Worm (Caenorhabditis elegans): ENCODE data around the gene skr-19.
A peak's percentile ranks its signal among the peaks of the same experiment; 100 is the strongest.

skr-19 gene

DNA sequence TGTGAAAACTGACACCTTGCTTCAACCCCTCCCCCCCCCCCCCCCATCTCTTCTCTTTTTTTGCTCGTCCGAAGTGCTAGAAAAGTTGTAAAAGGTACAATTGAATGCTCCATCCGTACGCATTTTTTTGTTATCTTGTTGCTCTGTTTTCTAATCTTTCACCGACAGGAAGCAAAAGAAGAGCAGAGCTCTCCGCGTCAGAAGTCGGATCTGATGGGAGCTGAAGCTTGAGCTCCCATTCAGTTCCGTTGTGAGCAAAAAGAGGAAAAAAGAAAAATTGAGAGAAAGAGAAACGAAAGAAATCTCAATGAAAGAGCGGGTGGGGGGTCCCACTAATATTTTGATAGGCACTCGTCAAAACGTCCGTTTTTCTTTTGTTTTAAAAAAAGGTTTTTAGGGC, 17.6 kb downstream of the skr-19 start:
- TF ChIP-seq unc-55 (GFP tag; optimal IDR thresholded peaks at IDR 0.05) (peak; percentile 3), sox-2 (GFP tag; IDR thresholded peaks at IDR 0.05) (no peak), ceh-18 (tag; optimal IDR thresholded peaks at IDR 0.05) (peak; percentile 7), hlh-30 (tag; optimal IDR thresholded peaks at IDR 0.05; ENCODE audit: insufficient read depth) (no peak), tbx-7 (tag; optimal IDR thresholded peaks at IDR 0.05) (no peak), pros-1 (tag; optimal IDR thresholded peaks at IDR 0.05) (no peak)

DNA sequence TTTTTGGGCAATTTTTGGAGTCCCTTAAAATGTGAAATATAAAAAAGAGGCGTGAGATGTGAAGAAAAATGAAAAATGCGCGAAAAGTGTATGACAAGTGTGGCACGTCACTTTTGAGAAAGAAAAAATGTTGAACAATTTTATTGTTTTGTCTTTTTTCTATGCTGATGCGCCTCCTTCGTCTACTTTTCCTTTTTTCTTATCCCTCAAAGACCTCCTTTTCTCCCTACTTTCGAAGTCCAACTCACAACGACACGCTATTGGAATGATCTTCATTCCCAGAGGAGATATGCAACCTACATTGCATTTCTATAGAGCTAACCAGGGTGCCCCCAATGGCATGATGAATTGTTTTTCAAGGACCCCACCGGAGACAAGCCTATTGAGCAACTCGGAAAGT, 18.5 kb downstream of the skr-19 start:
- TF ChIP-seq fkh-6 (tag; optimal IDR thresholded peaks at IDR 0.05) (no peak), dmd-4 (tag; optimal IDR thresholded peaks at IDR 0.05; ENCODE audit: borderline replicate concordance) (no peak), dve-1 (tag; optimal IDR thresholded peaks at IDR 0.05) (no peak), eyg-1 (tag; optimal IDR thresholded peaks at IDR 0.05) (no peak), lin-11 (tag; optimal IDR thresholded peaks at IDR 0.05) (no peak), ceh-6 (GFP tag; optimal IDR thresholded peaks at IDR 0.05) (no peak), tbx-7 (tag; optimal IDR thresholded peaks at IDR 0.05) (no peak), F13H6.1 (tag; optimal IDR thresholded peaks at IDR 0.05) (no peak), pat-9 (tag; optimal IDR thresholded peaks at IDR 0.05) (no peak), ceh-18 (tag; optimal IDR thresholded peaks at IDR 0.05) (no peak)

DNA sequence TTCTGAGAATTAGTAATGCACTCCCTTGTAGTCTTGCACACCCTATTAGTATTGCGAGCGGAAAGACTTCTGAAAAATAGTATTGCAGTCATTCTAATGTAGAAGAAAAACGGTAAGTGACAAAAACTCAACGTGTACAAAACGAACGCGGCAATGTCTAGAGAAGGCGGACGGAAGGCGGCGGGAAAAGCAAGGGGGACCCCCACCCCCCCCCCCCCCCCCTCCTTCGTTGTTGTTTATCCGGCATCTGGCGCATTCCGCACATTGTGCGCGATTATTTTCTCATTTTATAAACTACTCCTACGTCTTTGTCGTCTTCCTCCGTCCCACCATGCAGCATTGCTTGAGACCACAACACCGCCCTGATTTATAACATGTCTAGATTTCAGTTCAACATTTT, 22.2 kb downstream of the skr-19 start:
- TF ChIP-seq hlh-30 (tag; optimal IDR thresholded peaks at IDR 0.05; ENCODE audit: insufficient read depth) (no peak), mec-3 (tag; optimal IDR thresholded peaks at IDR 0.05; ENCODE audit: borderline replicate concordance) (no peak), fax-1 (tag; optimal IDR thresholded peaks at IDR 0.05) (no peak), T23F11.4 (GFP tag; optimal IDR thresholded peaks at IDR 0.05) (no peak), zip-5 (tag; optimal IDR thresholded peaks at IDR 0.05) (no peak), tbx-7 (tag; optimal IDR thresholded peaks at IDR 0.05) (no peak), lim-6 (tag; optimal IDR thresholded peaks at IDR 0.05) (no peak), ceh-45 (GFP tag; IDR thresholded peaks at IDR 0.05) (no peak), elt-4 (tag; optimal IDR thresholded peaks at IDR 0.05) (no peak), madf-2 (tag; optimal IDR thresholded peaks at IDR 0.05) (no peak), nfya-1 (tag; optimal IDR thresholded peaks at IDR 0.05) (no peak), ama-1 (optimal IDR thresholded peaks at IDR 0.05) (no peak), ztf-16 (tag; optimal IDR thresholded peaks at IDR 0.05) (no peak), K09A11.1 (tag; optimal IDR thresholded peaks at IDR 0.05; ENCODE audit: insufficient read depth) (no peak)

DNA sequence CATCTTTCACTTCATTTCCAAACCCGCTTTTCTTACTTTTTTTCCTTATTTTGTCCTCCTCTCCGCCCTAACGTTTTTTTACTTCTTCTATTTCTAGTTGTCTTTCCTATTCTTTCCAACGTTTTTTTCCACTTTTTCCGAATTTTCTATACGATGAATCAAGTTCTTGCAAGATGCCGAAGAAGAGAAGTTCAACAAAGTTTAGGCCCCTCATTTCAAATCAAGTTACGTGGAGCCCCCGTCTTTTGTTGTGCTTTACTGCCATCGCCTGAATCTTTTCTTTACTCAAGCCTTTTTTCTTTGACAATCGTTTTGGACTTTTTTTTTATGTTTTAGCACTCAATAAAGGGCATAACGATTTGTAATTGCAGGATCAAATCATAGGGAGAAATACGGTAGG, 23.1 kb downstream of the skr-19 start, which contains the start of gene unc-9:
Gene unc-9 (plus strand): TSS at position 370 of the 400 bp plus-strand sequence.
- TF ChIP-seq pag-3 (tag; optimal IDR thresholded peaks at IDR 0.05; ENCODE audit: borderline replicate concordance) (no peak), unc-42 (tag; optimal IDR thresholded peaks at IDR 0.05) (peak; percentile 74), ama-1 (optimal IDR thresholded peaks at IDR 0.05) (no peak)

DNA sequence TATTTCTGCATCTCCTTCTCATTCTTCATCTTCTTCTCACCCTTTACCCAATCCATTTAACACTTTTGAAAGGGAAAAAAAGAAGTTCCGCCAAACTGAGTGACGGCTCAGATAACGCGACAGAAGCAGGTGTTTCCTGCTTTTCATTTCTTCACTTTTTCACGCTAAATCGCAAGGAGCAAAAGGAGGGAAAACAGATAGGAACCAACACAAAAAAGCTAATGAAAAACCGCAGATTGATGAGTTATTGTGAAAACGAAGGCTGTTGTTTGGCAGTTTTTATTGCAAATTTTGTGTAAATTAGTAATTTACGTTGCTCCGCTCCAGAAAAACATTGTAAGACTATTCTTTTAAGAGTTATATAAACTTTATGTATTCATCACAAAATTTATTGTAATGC, 24.2 kb downstream of the skr-19 start:
- no peak for TF ChIP-seq ceh-34 (tag; optimal IDR thresholded peaks at IDR 0.05)
- no peak for TF ChIP-seq sox-2 (GFP tag; IDR thresholded peaks at IDR 0.05)
- TF ChIP-seq nfya-1 (tag; optimal IDR thresholded peaks at IDR 0.05): no peak
- TF ChIP-seq ama-1 (optimal IDR thresholded peaks at IDR 0.05): no peak
- no peak for TF ChIP-seq che-1 (tag; optimal IDR thresholded peaks at IDR 0.05)
- TF ChIP-seq hlh-30 (tag; optimal IDR thresholded peaks at IDR 0.05; ENCODE audit: insufficient read depth): no peak
- TF ChIP-seq gmeb-2 (tag; optimal IDR thresholded peaks at IDR 0.05): no peak
- TF ChIP-seq lin-11 (tag; optimal IDR thresholded peaks at IDR 0.05): no peak
- TF ChIP-seq sdc-2 (tag; optimal IDR thresholded peaks at IDR 0.05): no peak

DNA sequence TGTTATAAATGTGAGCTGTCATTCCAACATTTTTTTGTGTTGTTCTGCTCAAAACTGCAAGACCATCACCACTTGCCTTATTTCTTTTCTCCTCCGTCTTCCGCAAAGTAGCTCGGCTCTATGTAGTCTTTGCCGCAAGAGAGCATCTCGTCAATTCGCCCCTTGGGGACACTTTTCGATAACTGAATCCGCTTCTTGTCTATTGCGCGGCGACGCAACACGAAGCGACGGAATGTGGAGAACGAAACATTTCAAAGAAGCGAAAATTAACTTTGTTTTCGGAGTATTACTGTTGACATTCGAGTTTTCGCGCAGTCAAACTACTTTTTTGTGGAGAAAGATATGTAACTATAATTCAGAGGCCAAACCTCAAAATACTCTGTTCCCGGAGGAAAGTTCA, 26.4 kb downstream of the skr-19 start:
- TF ChIP-seq unc-42 (tag; optimal IDR thresholded peaks at IDR 0.05): peak; percentile 64
- no peak for TF ChIP-seq elt-4 (tag; optimal IDR thresholded peaks at IDR 0.05)
- no peak for TF ChIP-seq dve-1 (tag; optimal IDR thresholded peaks at IDR 0.05)

Data from whole organism, late embryonic.